Fruit fly (Drosophila melanogaster) whole organism, embryonic: Measurements from ENCODE around the gene trbl.

Source experiments
- Atf6 ChIP-seq: fragments of 200-800 bp; sonication (Bioruptor generic); IDR thresholded peaks from 2 replicates; pipeline ENCODE4 v1.3.6; 2022; ENCODE audit warnings: missing biosample characterization, missing genetic modification characterization
- Bdp1 ChIP-seq: fragments of 200-800 bp; sonication (Bioruptor generic); optimal IDR thresholded peaks from 3 replicates; lab custom pipeline; 2016; ENCODE audit warnings: missing biosample characterization, missing genetic modification characterization
- CG11085 ChIP-seq: fragments of 200-800 bp; sonication (Bioruptor generic); IDR thresholded peaks from 2 replicates; pipeline ENCODE4 v1.3.6; 2022; ENCODE audit warnings: missing biosample characterization, missing genetic modification characterization
- CG11398 ChIP-seq: fragments of 200-800 bp; sonication (Bioruptor generic); optimal IDR thresholded peaks from 2 replicates; lab custom pipeline; 2016; ENCODE audit warnings: missing biosample characterization, missing genetic modification characterization
- CG11695 ChIP-seq: fragments of 200-800 bp; sonication (Bioruptor generic); IDR thresholded peaks from 3 replicates; pipeline ENCODE4 v1.3.6; 2022; ENCODE audit warnings: missing biosample characterization, missing genetic modification characterization
- CG12071 ChIP-seq: fragments of 200-800 bp; sonication (Bioruptor generic); optimal IDR thresholded peaks from 3 replicates; lab custom pipeline; 2018; ENCODE audit warnings: missing biosample characterization, mild to moderate bottlenecking, missing genetic modification characterization
- CG12219 ChIP-seq: fragments of 200-800 bp; sonication (Bioruptor generic); optimal IDR thresholded peaks from 3 replicates; lab custom pipeline; 2018; ENCODE audit warnings: missing biosample characterization, mild to moderate bottlenecking, missing genetic modification characterization
- CG12236 ChIP-seq: fragments of 200-800 bp; sonication (Bioruptor generic); optimal IDR thresholded peaks from 2 replicates; lab custom pipeline; 2016; ENCODE audit warnings: missing biosample characterization, missing genetic modification characterization
- CG12299 ChIP-seq: fragments of 200-800 bp; sonication (Bioruptor generic); optimal IDR thresholded peaks from 2 replicates; lab custom pipeline; 2018; ENCODE audit warnings: missing biosample characterization, mild to moderate bottlenecking, missing genetic modification characterization
- CG15696 ChIP-seq: fragments of 200-800 bp; sonication (Bioruptor generic); optimal IDR thresholded peaks from 2 replicates; lab custom pipeline; 2019; ENCODE audit warnings: missing biosample characterization, mild to moderate bottlenecking, missing genetic modification characterization, moderate library complexity
- CG16779 ChIP-seq: fragments of 200-800 bp; sonication (Bioruptor generic); IDR thresholded peaks from 2 replicates; pipeline ENCODE4 v1.3.6; 2022; ENCODE audit warnings: missing biosample characterization, missing genetic modification characterization
- CG17361 ChIP-seq: fragments of 200-800 bp; sonication (Bioruptor generic); IDR thresholded peaks from 3 replicates; pipeline ENCODE4 v1.3.6; 2022; ENCODE audit warnings: missing biosample characterization, missing genetic modification characterization
- CG2199 ChIP-seq: fragments of 200-800 bp; sonication (Bioruptor generic); IDR thresholded peaks from 3 replicates; pipeline ENCODE4 v1.3.6; 2022; ENCODE audit warnings: missing biosample characterization, missing genetic modification characterization
- CG30431 ChIP-seq: fragments of 200-800 bp; sonication (Bioruptor generic); optimal IDR thresholded peaks from 2 replicates; lab custom pipeline; 2017; ENCODE audit warnings: missing biosample characterization, missing genetic modification characterization
- CG3281 ChIP-seq: fragments of 200-800 bp; sonication (Bioruptor generic); optimal IDR thresholded peaks from 3 replicates; lab custom pipeline; 2017; ENCODE audit warnings: missing biosample characterization, mild to moderate bottlenecking, missing genetic modification characterization
- CG33557 ChIP-seq: fragments of 200-800 bp; sonication (Bioruptor generic); optimal IDR thresholded peaks from 2 replicates; lab custom pipeline; 2019; ENCODE audit warnings: missing biosample characterization, mild to moderate bottlenecking, missing genetic modification characterization, moderate library complexity
- CG5180 ChIP-seq: fragments of 200-800 bp; sonication (Bioruptor generic); optimal IDR thresholded peaks from 3 replicates; lab custom pipeline; 2017; ENCODE audit warnings: missing biosample characterization, missing genetic modification characterization, mild to moderate bottlenecking, moderate library complexity, missing genetic modification reagents
- CG9727 ChIP-seq: fragments of 200-800 bp; sonication (Bioruptor generic); optimal IDR thresholded peaks from 3 replicates; lab custom pipeline; 2017; ENCODE audit warnings: missing biosample characterization, mild to moderate bottlenecking, missing genetic modification characterization
- CG9817 ChIP-seq: fragments of 200-800 bp; sonication (Bioruptor generic); optimal IDR thresholded peaks from 2 replicates; lab custom pipeline; 2018; ENCODE audit warnings: missing biosample characterization, mild to moderate bottlenecking, missing genetic modification characterization, moderate library complexity
- Deaf1 ChIP-seq: fragments of 200-800 bp; optimal IDR thresholded peaks from 3 replicates; lab custom pipeline; 2019; ENCODE audit warnings: missing biosample characterization, mild to moderate bottlenecking, missing genetic modification characterization, moderate library complexity
- Dek ChIP-seq: fragments of 200-800 bp; sonication (Bioruptor generic); optimal IDR thresholded peaks from 3 replicates; lab custom pipeline; 2019; ENCODE audit warnings: missing biosample characterization, mild to moderate bottlenecking, missing genetic modification characterization, moderate library complexity
- Dip3 ChIP-seq: fragments of 200-800 bp; sonication (Bioruptor generic); optimal IDR thresholded peaks from 3 replicates; lab custom pipeline; 2016; ENCODE audit warnings: missing biosample characterization, missing genetic modification characterization
- Eip74EF ChIP-seq, 2 experiments: fragments of 200-800 bp in 1 of 2; fragments of >200 bp in 1 of 2; sonication (Bioruptor generic) in 1 of 2; optimal IDR thresholded peaks; 2 replicates each; lab custom pipeline; 2017 to 2019; ENCODE audit warnings: missing biosample characterization in 2 of 2, missing genetic modification characterization in 2 of 2, mild to moderate bottlenecking in 1 of 2, moderate library complexity in 1 of 2
- H15 ChIP-seq: fragments of 200-800 bp; sonication (Bioruptor generic); IDR thresholded peaks from 3 replicates; pipeline ENCODE4 v1.3.6; 2022; ENCODE audit warnings: missing biosample characterization, missing genetic modification characterization
- HLH3B ChIP-seq: fragments of 200-800 bp; sonication (Bioruptor generic); IDR thresholded peaks from 2 replicates; pipeline ENCODE4 v1.3.6; 2022; ENCODE audit warnings: missing biosample characterization, missing genetic modification characterization
- Hey ChIP-seq: fragments of 200-800 bp; sonication (Bioruptor generic); optimal IDR thresholded peaks from 3 replicates; lab custom pipeline; 2018; ENCODE audit warnings: missing biosample characterization, mild to moderate bottlenecking, missing genetic modification characterization
- Hmr ChIP-seq: fragments of 200-800 bp; sonication (Bioruptor generic); optimal IDR thresholded peaks from 3 replicates; lab custom pipeline; 2017; ENCODE audit warnings: mild to moderate bottlenecking, missing biosample characterization, missing genetic modification reagents, missing genetic modification characterization
- Hr3 ChIP-seq: fragments of 200-800 bp; sonication (Bioruptor generic); optimal IDR thresholded peaks from 3 replicates; lab custom pipeline; 2016; ENCODE audit warnings: missing biosample characterization, missing genetic modification characterization
- MESR4 ChIP-seq: fragments of 200-800 bp; sonication (Bioruptor generic); optimal IDR thresholded peaks from 2 replicates; lab custom pipeline; 2018; ENCODE audit warnings: missing biosample characterization, mild to moderate bottlenecking, missing genetic modification characterization, moderate library complexity
- Mes4 ChIP-seq: fragments of 200-800 bp; sonication (Bioruptor generic); optimal IDR thresholded peaks from 2 replicates; lab custom pipeline; 2016; ENCODE audit warnings: missing biosample characterization, missing genetic modification characterization
- Myb ChIP-seq: fragments of 200-800 bp; sonication (Bioruptor generic); optimal IDR thresholded peaks from 2 replicates; lab custom pipeline; 2016; ENCODE audit warnings: missing biosample characterization, missing genetic modification characterization
- Nf-YA ChIP-seq: fragments of 200-800 bp; sonication (Bioruptor generic); IDR thresholded peaks from 2 replicates; pipeline ENCODE4 v1.3.6; 2022; ENCODE audit warnings: missing biosample characterization, missing genetic modification characterization
- NfI ChIP-seq: fragments of 200-800 bp; sonication (Bioruptor generic); optimal IDR thresholded peaks from 3 replicates; lab custom pipeline; 2018; ENCODE audit warnings: missing biosample characterization, mild to moderate bottlenecking, missing genetic modification characterization, moderate library complexity
- PHDP ChIP-seq: fragments of 200-800 bp; sonication (Bioruptor generic); optimal IDR thresholded peaks from 3 replicates; lab custom pipeline; 2018; ENCODE audit warnings: missing biosample characterization, mild to moderate bottlenecking, missing genetic modification characterization, moderate library complexity
- Pdp1 ChIP-seq, 2 experiments: fragments of 200-800 bp; sonication (Bioruptor generic); optimal IDR thresholded peaks; 3 replicates each; lab custom pipeline; 2016; ENCODE audit warnings: missing biosample characterization in 2 of 2, missing genetic modification characterization in 2 of 2, mild to moderate bottlenecking in 1 of 2, moderate library complexity in 1 of 2
- Taf1 ChIP-seq: fragments of 200-800 bp; sonication (Bioruptor generic); IDR thresholded peaks from 2 replicates; pipeline ENCODE4 v1.3.6; 2022; ENCODE audit warnings: missing biosample characterization, missing genetic modification characterization
- Vsx1 ChIP-seq: fragments of 200-800 bp; sonication (Bioruptor generic); optimal IDR thresholded peaks from 2 replicates; lab custom pipeline; 2017; ENCODE audit warnings: missing biosample characterization, mild to moderate bottlenecking, missing genetic modification characterization, missing genetic modification reagents
- bsh ChIP-seq, 2 experiments: fragments of 200-800 bp; sonication (Bioruptor generic); optimal IDR thresholded peaks; 2 replicates each; lab custom pipeline; 2017 to 2018; ENCODE audit warnings: mild to moderate bottlenecking in 2 of 2, missing biosample characterization in 2 of 2, missing genetic modification characterization in 2 of 2, moderate library complexity in 1 of 2
- chinmo ChIP-seq: fragments of 200-800 bp; sonication (Bioruptor generic); IDR thresholded peaks from 4 replicates; pipeline ENCODE4 v1.3.6; 2022; ENCODE audit warnings: missing biosample characterization, missing genetic modification characterization; ENCODE audit not compliant: partially characterized antibody
- fd64A ChIP-seq: fragments of 200-800 bp; sonication (Bioruptor generic); optimal IDR thresholded peaks from 3 replicates; lab custom pipeline; 2018; ENCODE audit warnings: missing biosample characterization, mild to moderate bottlenecking, missing genetic modification characterization
- gcm ChIP-seq: fragments of 200-800 bp; sonication (Bioruptor generic); optimal IDR thresholded peaks from 2 replicates; lab custom pipeline; 2019; ENCODE audit warnings: missing biosample characterization, mild to moderate bottlenecking, missing genetic modification characterization, moderate library complexity
- gfzf ChIP-seq: fragments of 200-800 bp; sonication (Bioruptor generic); optimal IDR thresholded peaks from 2 replicates; lab custom pipeline; 2016; ENCODE audit warnings: missing biosample characterization, mild to moderate bottlenecking, missing genetic modification characterization, moderate library complexity
- grau ChIP-seq: fragments of 200-800 bp; optimal IDR thresholded peaks from 3 replicates; lab custom pipeline; 2019; ENCODE audit warnings: missing biosample characterization, mild to moderate bottlenecking, missing genetic modification characterization, moderate library complexity
- h ChIP-seq: fragments of >200 bp; optimal IDR thresholded peaks from 2 replicates; lab custom pipeline; 2017
- nom ChIP-seq: fragments of 200-800 bp; sonication (Bioruptor generic); optimal IDR thresholded peaks from 2 replicates; lab custom pipeline; 2017; ENCODE audit warnings: missing biosample characterization, missing genetic modification characterization, mild to moderate bottlenecking, moderate library complexity, missing genetic modification reagents
- sens ChIP-seq: fragments of 200-800 bp; sonication (Bioruptor generic); peaks from one replicate; lab custom pipeline; 2016; ENCODE audit warnings: missing biosample characterization, missing genetic modification characterization
- tio ChIP-seq: fragments of 200-800 bp; sonication (Bioruptor generic); optimal IDR thresholded peaks from 2 replicates; lab custom pipeline; 2017; ENCODE audit warnings: missing biosample characterization, missing genetic modification characterization, inconsistent platforms
- usp ChIP-seq: fragments of >200 bp; optimal IDR thresholded peaks from 2 replicates; lab custom pipeline; 2017; ENCODE audit warnings: missing biosample characterization, missing genetic modification characterization

The trbl gene

DNA sequence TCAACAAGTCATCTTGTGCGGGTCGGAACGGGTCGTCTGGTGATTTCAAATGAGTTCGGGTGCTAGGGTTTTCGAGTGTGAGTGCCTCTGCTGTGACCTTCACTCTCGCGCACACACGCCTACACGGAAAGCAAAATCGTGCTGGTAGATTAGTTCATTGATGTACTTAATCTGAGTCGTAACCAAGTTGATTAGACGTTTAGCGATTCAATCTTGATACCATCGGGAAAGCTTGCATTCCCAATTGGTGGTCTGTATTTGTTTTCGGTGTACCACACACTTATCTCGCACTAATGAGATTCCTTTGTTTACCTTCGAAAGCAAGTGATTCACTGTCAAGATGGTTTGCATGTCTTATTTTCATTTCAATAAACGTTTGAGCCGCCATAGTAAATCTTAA lies 12.4 kb downstream of the trbl start (continued):
- TF ChIP-seq Hey (peak; percentile 21), grau (peak; percentile 37), CG12299 (tag; lab: Kevin White, UChicago) (no peak), CG11398 (GFP tag; lab: Kevin White, UChicago) (no peak), chinmo (peak; percentile 82; the same call in 2 of the 4 replicates), CG9817 (tag; lab: Kevin White, UChicago) (peak; percentile 8), CG15696 (tag; lab: Kevin White, UChicago) (no peak), gcm (GFP tag; lab: Kevin White, UChicago) (peak; percentile 41), Dip3 (GFP tag; lab: Kevin White, UChicago) (no peak), Myb (GFP tag; lab: Kevin White, UChicago) (peak; percentile 13), usp (no peak), PHDP (peak; percentile 47), sens (GFP tag; lab: Kevin White, UChicago) (peak; percentile 52), Atf6 (GFP tag; lab: Robert Waterston, UW) (peak; percentile 70), CG12219 (GFP tag; lab: Kevin White, UChicago) (peak; percentile 34), CG2199 (GFP tag; lab: Robert Waterston, UW) (no peak), CG5180 (GFP tag; lab: Kevin White, UChicago) (no peak), CG12071 (GFP tag; lab: Kevin White, UChicago) (peak; percentile 18), CG3281 (GFP tag; lab: Kevin White, UChicago) (peak; percentile 22), Bdp1 (GFP tag; lab: Kevin White, UChicago) (no peak), tio (GFP tag; lab: Kevin White, UChicago) (no peak), Nf-YA (no peak), MESR4 (GFP tag; lab: Kevin White, UChicago) (no peak), Eip74EF (GFP tag; optimal IDR thresholded peaks at IDR 0.05; lab: Kevin White, UChicago) (peak in 1 of 2 experiments; percentile 68), h (lab: Kevin White, UChicago) (no peak), Dek (tag; lab: Kevin White, UChicago) (peak; percentile 45)

DNA sequence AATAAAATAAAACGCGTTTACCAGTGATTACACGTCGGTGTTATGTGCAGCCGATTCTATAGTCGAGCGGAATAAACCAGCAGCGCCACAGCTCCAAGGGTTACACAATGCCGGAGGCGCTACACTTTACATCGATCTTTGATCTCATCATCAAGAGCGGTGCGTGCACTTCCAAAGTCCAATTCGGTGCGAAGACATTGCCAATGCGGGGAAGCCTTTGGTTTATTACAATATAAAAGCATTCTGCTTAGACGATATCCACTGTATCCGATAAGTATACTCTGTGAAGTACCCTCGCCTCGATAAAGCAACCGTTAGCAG lies 13.6 kb downstream of the trbl start:
- no peak for TF ChIP-seq Mes4 (GFP tag; lab: Kevin White, UChicago)
- TF ChIP-seq CG11085, result no peak
- no peak for TF ChIP-seq CG33557
- TF ChIP-seq bsh (GFP tag; optimal IDR thresholded peaks at IDR 0.05; lab: Kevin White, UChicago), result peak in 1 of 2 experiments; percentile 36
- no peak for TF ChIP-seq CG16779
- peak; percentile 75 for TF ChIP-seq nom (GFP tag; lab: Kevin White, UChicago)
- peak; percentile 12 for TF ChIP-seq Deaf1 (tag; lab: Kevin White, UChicago)
- peak in 1 of 2 experiments; percentile 87 for TF ChIP-seq Pdp1 (GFP tag; optimal IDR thresholded peaks at IDR 0.05; lab: Kevin White, UChicago)
- TF ChIP-seq, all 482 proteins: peak for 4

DNA sequence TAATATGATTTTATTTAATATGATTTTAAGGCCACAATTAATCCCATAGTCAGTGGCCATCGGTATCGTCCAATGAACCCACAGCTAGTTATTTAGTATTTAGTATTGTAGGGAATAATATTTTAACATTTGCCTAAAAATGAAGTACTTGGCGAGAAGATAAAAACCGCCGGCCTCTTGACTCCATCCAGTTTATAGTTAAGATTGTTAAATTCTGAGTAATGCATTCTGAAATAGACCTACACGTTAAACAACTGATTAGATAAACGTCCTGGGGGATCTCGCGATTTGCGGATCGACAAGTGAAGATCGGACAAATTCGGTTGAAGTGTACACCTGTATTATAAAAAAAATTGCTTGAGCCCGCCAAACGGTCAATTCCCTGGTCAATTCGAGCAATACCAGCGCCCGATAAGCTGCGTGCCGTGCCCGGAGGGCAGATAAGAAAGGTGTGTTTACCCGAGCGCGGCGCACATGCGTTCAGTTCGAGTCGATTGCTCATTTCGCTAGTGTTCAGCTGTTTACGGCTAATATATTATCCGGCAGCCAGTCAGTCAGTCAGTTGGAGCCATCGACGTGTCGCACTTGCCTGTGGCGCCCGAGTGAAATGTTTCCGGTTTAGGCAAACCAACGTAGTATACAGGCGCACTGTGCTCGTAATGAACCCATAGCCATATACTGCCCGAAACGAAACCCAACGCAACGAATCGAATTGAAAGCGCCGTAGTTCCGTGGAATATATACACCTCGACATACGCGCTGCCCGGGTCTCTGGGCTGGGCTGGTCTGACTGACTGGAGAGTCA lies 14.2 kb downstream of the trbl start:
- TF ChIP-seq Vsx1 (GFP tag; lab: Kevin White, UChicago) (peak; percentile 55), CG12236 (GFP tag; lab: Kevin White, UChicago) (no peak), NfI (no peak), Hmr (GFP tag; lab: Kevin White, UChicago) (peak; percentile 2), CG17361 (GFP tag; lab: Robert Waterston, UW) (no peak), gfzf (no peak), Hr3 (GFP tag; lab: Kevin White, UChicago) (no peak), CG30431 (GFP tag; lab: Kevin White, UChicago) (no peak), CG9727 (GFP tag; lab: Kevin White, UChicago) (no peak), H15 (GFP tag; lab: Robert Waterston, UW) (no peak), Bdp1 (GFP tag; lab: Kevin White, UChicago) (no peak), CG11695 (GFP tag; lab: Robert Waterston, UW) (no peak), CG9817 (tag; lab: Kevin White, UChicago) (no peak), HLH3B (no peak), fd64A (no peak), Taf1 (GFP tag; lab: Robert Waterston, UW) (no peak), gcm (GFP tag; lab: Kevin White, UChicago) (no peak)
